Fruit fly (Drosophila melanogaster) whole organism, embryonic: Measurements from ENCODE around the gene sol.

ENCODE experiments used
- Bdp1 ChIP-seq: fragments of 200-800 bp; sonication (Bioruptor generic); optimal IDR thresholded peaks from 3 replicates; lab custom pipeline; 2016; ENCODE audit warnings: missing biosample characterization, missing genetic modification characterization
- CG10147 ChIP-seq: fragments of 200-800 bp; sonication (Bioruptor generic); optimal IDR thresholded peaks from 2 replicates; lab custom pipeline; 2019; ENCODE audit warnings: missing biosample characterization, mild to moderate bottlenecking, missing genetic modification characterization, moderate library complexity
- CG10431 ChIP-seq: fragments of 200-800 bp; sonication (Bioruptor generic); optimal IDR thresholded peaks from 3 replicates; lab custom pipeline; 2018; ENCODE audit warnings: missing biosample characterization, mild to moderate bottlenecking, missing genetic modification characterization
- CG11560 ChIP-seq: fragments of 200-800 bp; sonication (Bioruptor generic); IDR thresholded peaks from 3 replicates; pipeline ENCODE4 v1.3.6; 2022; ENCODE audit warnings: missing biosample characterization, missing genetic modification characterization
- CG13894 ChIP-seq: fragments of 200-800 bp; sonication (Bioruptor generic); optimal IDR thresholded peaks from 3 replicates; lab custom pipeline; 2018; ENCODE audit warnings: missing biosample characterization, mild to moderate bottlenecking, missing genetic modification characterization, moderate library complexity
- CG14014 ChIP-seq: fragments of 200-800 bp; sonication (Bioruptor generic); IDR thresholded peaks from 2 replicates; pipeline ENCODE4 v1.3.6; 2022; ENCODE audit warnings: missing biosample characterization, missing genetic modification characterization
- CG17385 ChIP-seq: fragments of 200-800 bp; sonication (Bioruptor generic); optimal IDR thresholded peaks from 3 replicates; lab custom pipeline; 2018; ENCODE audit warnings: missing biosample characterization, mild to moderate bottlenecking, missing genetic modification characterization
- CG17802 ChIP-seq: fragments of 200-800 bp; sonication (Bioruptor generic); optimal IDR thresholded peaks from 2 replicates; lab custom pipeline; 2018; ENCODE audit warnings: missing biosample characterization, mild to moderate bottlenecking, missing genetic modification characterization, moderate library complexity
- CG18262 ChIP-seq: fragments of 200-800 bp; optimal IDR thresholded peaks from 3 replicates; lab custom pipeline; 2019; ENCODE audit warnings: missing biosample characterization, mild to moderate bottlenecking, missing genetic modification characterization, moderate library complexity
- CG18599 ChIP-seq: fragments of 200-800 bp; sonication (Bioruptor generic); optimal IDR thresholded peaks from 3 replicates; lab custom pipeline; 2017; ENCODE audit warnings: missing biosample characterization, missing genetic modification characterization, mild to moderate bottlenecking, moderate library complexity, missing genetic modification reagents
- CG2202 ChIP-seq: fragments of 200-800 bp; sonication (Bioruptor generic); optimal IDR thresholded peaks from 2 replicates; lab custom pipeline; 2018; ENCODE audit warnings: missing biosample characterization, mild to moderate bottlenecking, missing genetic modification characterization
- CG30431 ChIP-seq: fragments of 200-800 bp; sonication (Bioruptor generic); optimal IDR thresholded peaks from 2 replicates; lab custom pipeline; 2017; ENCODE audit warnings: missing biosample characterization, missing genetic modification characterization
- CG3065 ChIP-seq: fragments of 200-800 bp; sonication (Bioruptor generic); optimal IDR thresholded peaks from 2 replicates; lab custom pipeline; 2016; ENCODE audit warnings: missing biosample characterization, missing genetic modification characterization
- CG31388 ChIP-seq: fragments of 200-800 bp; sonication (Bioruptor generic); optimal IDR thresholded peaks from 2 replicates; lab custom pipeline; 2016; ENCODE audit warnings: missing biosample characterization, missing genetic modification characterization
- CG31441 ChIP-seq: fragments of 200-800 bp; sonication (Bioruptor generic); IDR thresholded peaks from 2 replicates; pipeline ENCODE4 v1.3.6; 2022; ENCODE audit warnings: missing biosample characterization, missing genetic modification characterization
- CG34376 ChIP-seq: fragments of 200-800 bp; sonication (Bioruptor generic); optimal IDR thresholded peaks from 2 replicates; lab custom pipeline; 2018; ENCODE audit warnings: missing biosample characterization, mild to moderate bottlenecking, missing genetic modification characterization
- CG3838 ChIP-seq: fragments of 200-800 bp; sonication (Bioruptor generic); optimal IDR thresholded peaks from 3 replicates; lab custom pipeline; 2016; ENCODE audit warnings: missing biosample characterization, missing genetic modification characterization
- CG6854 ChIP-seq: fragments of 200-800 bp; sonication (Bioruptor generic); optimal IDR thresholded peaks from 3 replicates; lab custom pipeline; 2017; ENCODE audit warnings: missing biosample characterization, mild to moderate bottlenecking, missing genetic modification characterization
- CG7357 ChIP-seq: fragments of 200-800 bp; sonication (Bioruptor generic); IDR thresholded peaks from 3 replicates; pipeline ENCODE4 v1.3.6; 2022; ENCODE audit warnings: missing biosample characterization, missing genetic modification characterization
- CG7786 ChIP-seq: fragments of 200-800 bp; sonication (Bioruptor generic); optimal IDR thresholded peaks from 2 replicates; lab custom pipeline; 2016; ENCODE audit warnings: missing biosample characterization, missing genetic modification characterization
- CG8478 ChIP-seq: fragments of >200 bp; optimal IDR thresholded peaks from 2 replicates; lab custom pipeline; 2018
- CG8765 ChIP-seq: fragments of 200-800 bp; sonication (Bioruptor generic); IDR thresholded peaks from 2 replicates; pipeline ENCODE4 v1.3.6; 2022; ENCODE audit warnings: missing biosample characterization, missing genetic modification characterization
- CkIIα-i1 ChIP-seq: fragments of 200-800 bp; sonication (Bioruptor generic); IDR thresholded peaks from 2 replicates; pipeline ENCODE4 v1.3.6; 2022; ENCODE audit warnings: missing biosample characterization, missing genetic modification characterization
- Doc3 ChIP-seq: fragments of 200-800 bp; sonication (Bioruptor generic); IDR thresholded peaks from 3 replicates; pipeline ENCODE4 v1.3.6; 2022; ENCODE audit warnings: missing biosample characterization, missing genetic modification characterization; ENCODE audit not compliant: partially characterized antibody
- Dp ChIP-seq: fragments of 200-800 bp; sonication (Bioruptor generic); optimal IDR thresholded peaks from 2 replicates; lab custom pipeline; 2018; ENCODE audit warnings: missing biosample characterization, mild to moderate bottlenecking, missing genetic modification characterization, moderate library complexity
- Dref ChIP-seq: fragments of 200-800 bp; sonication (Bioruptor generic); IDR thresholded peaks from 2 replicates; pipeline ENCODE4 v1.3.6; 2022; ENCODE audit warnings: missing biosample characterization, missing genetic modification characterization
- Drgx ChIP-seq: fragments of 200-800 bp; sonication (Bioruptor generic); IDR thresholded peaks from 2 replicates; pipeline ENCODE4 v1.3.6; 2022; ENCODE audit warnings: missing biosample characterization, missing genetic modification characterization
- Gug ChIP-seq: fragments of 200-800 bp; sonication (Bioruptor generic); IDR thresholded peaks from 4 replicates; pipeline ENCODE4 v1.3.6; 2022; ENCODE audit warnings: missing biosample characterization, missing genetic modification characterization
- MBD-R2 ChIP-seq: fragments of 200-800 bp; sonication (Bioruptor generic); IDR thresholded peaks from 2 replicates; pipeline ENCODE4 v1.3.6; 2022; ENCODE audit warnings: missing biosample characterization, missing genetic modification characterization
- Max ChIP-seq: fragments of 200-800 bp; sonication (Bioruptor generic); optimal IDR thresholded peaks from 2 replicates; lab custom pipeline; 2016; ENCODE audit warnings: missing biosample characterization, mild to moderate bottlenecking, missing genetic modification characterization
- Myb ChIP-seq: fragments of 200-800 bp; sonication (Bioruptor generic); optimal IDR thresholded peaks from 2 replicates; lab custom pipeline; 2016; ENCODE audit warnings: missing biosample characterization, missing genetic modification characterization
- Sox100B ChIP-seq: fragments of 200-800 bp; sonication (Bioruptor generic); optimal IDR thresholded peaks from 3 replicates; lab custom pipeline; 2018; ENCODE audit warnings: missing biosample characterization, mild to moderate bottlenecking, missing genetic modification characterization
- al ChIP-seq: fragments of 200-800 bp; sonication (Bioruptor generic); IDR thresholded peaks from 2 replicates; pipeline ENCODE4 v1.3.6; 2022; ENCODE audit warnings: missing biosample characterization, missing genetic modification characterization
- bsh ChIP-seq, 2 experiments: fragments of 200-800 bp; sonication (Bioruptor generic); optimal IDR thresholded peaks; 2 replicates each; lab custom pipeline; 2017 to 2018; ENCODE audit warnings: mild to moderate bottlenecking in 2 of 2, missing biosample characterization in 2 of 2, missing genetic modification characterization in 2 of 2, moderate library complexity in 1 of 2
- dimm ChIP-seq: fragments of 200-800 bp; sonication (Bioruptor generic); IDR thresholded peaks from 2 replicates; pipeline ENCODE4 v1.3.6; 2022; ENCODE audit warnings: missing biosample characterization, missing genetic modification characterization
- ems ChIP-seq: fragments of 200-800 bp; sonication (Bioruptor generic); optimal IDR thresholded peaks from 3 replicates; lab custom pipeline; 2016; ENCODE audit warnings: missing biosample characterization, missing genetic modification characterization
- ewg ChIP-seq: fragments of 200-800 bp; sonication (Bioruptor generic); optimal IDR thresholded peaks from 3 replicates; lab custom pipeline; 2017; ENCODE audit warnings: mild to moderate bottlenecking, missing biosample characterization, missing genetic modification reagents, missing genetic modification characterization
- gcm ChIP-seq: fragments of 200-800 bp; sonication (Bioruptor generic); optimal IDR thresholded peaks from 2 replicates; lab custom pipeline; 2019; ENCODE audit warnings: missing biosample characterization, mild to moderate bottlenecking, missing genetic modification characterization, moderate library complexity
- ind ChIP-seq: fragments of 200-800 bp; sonication (Bioruptor generic); optimal IDR thresholded peaks from 3 replicates; lab custom pipeline; 2016; ENCODE audit warnings: missing biosample characterization, missing genetic modification characterization
- insv ChIP-seq, 2 experiments: fragments of 200-800 bp; sonication (Bioruptor generic); optimal IDR thresholded peaks; 3 replicates each; lab custom pipeline; 2016 to 2018; ENCODE audit warnings: missing biosample characterization in 2 of 2, missing genetic modification characterization in 2 of 2
- pros ChIP-seq: fragments of 200-800 bp; sonication (Bioruptor generic); optimal IDR thresholded peaks from 3 replicates; lab custom pipeline; 2019; ENCODE audit warnings: missing biosample characterization, mild to moderate bottlenecking, missing genetic modification characterization, moderate library complexity
- scrt ChIP-seq: fragments of 200-800 bp; sonication (Bioruptor generic); optimal IDR thresholded peaks from 2 replicates; lab custom pipeline; 2018; ENCODE audit warnings: missing biosample characterization, mild to moderate bottlenecking, missing genetic modification characterization, moderate library complexity
- shn ChIP-seq: fragments of 200-800 bp; sonication (Bioruptor generic); optimal IDR thresholded peaks from 3 replicates; lab custom pipeline; 2016; ENCODE audit warnings: missing biosample characterization, missing genetic modification characterization
- slp2 ChIP-seq: fragments of 200-800 bp; sonication (Bioruptor generic); optimal IDR thresholded peaks from 2 replicates; lab custom pipeline; 2016; ENCODE audit warnings: missing biosample characterization, missing genetic modification characterization
- ssp ChIP-seq: fragments of 200-800 bp; sonication (Bioruptor generic); IDR thresholded peaks from 2 replicates; pipeline ENCODE4 v1.3.6; 2022; ENCODE audit warnings: missing biosample characterization, missing genetic modification characterization
- sug ChIP-seq: fragments of 200-800 bp; optimal IDR thresholded peaks from 2 replicates; lab custom pipeline; 2019; ENCODE audit warnings: missing biosample characterization, mild to moderate bottlenecking, missing genetic modification characterization, moderate library complexity
- tll ChIP-seq, 2 experiments: fragments of 200-800 bp in 1 of 2; fragments of >200 bp in 1 of 2; sonication (Bioruptor generic) in 1 of 2; optimal IDR thresholded peaks; 2 replicates each; lab custom pipeline; 2017 to 2019; ENCODE audit warnings: missing biosample characterization in 2 of 2, missing genetic modification characterization in 2 of 2, mild to moderate bottlenecking in 1 of 2, moderate library complexity in 1 of 2
- tna ChIP-seq: fragments of 200-800 bp; sonication (Bioruptor generic); IDR thresholded peaks from 2 replicates; pipeline ENCODE4 v1.3.6; 2022; ENCODE audit warnings: missing biosample characterization, missing genetic modification characterization; ENCODE audit not compliant: partially characterized antibody
- zen ChIP-seq: fragments of 200-800 bp; sonication (Bioruptor generic); optimal IDR thresholded peaks from 3 replicates; lab custom pipeline; 2018; ENCODE audit warnings: missing biosample characterization, mild to moderate bottlenecking, missing genetic modification characterization, moderate library complexity
- zf30C ChIP-seq: fragments of 200-800 bp; sonication (Bioruptor generic); optimal IDR thresholded peaks from 3 replicates; lab custom pipeline; 2018; ENCODE audit warnings: missing biosample characterization, mild to moderate bottlenecking, missing genetic modification characterization

The sol gene

dm6 chrX:21373659-21374426 lies 23.8 kb downstream of the sol start, which contains the start of gene slgA (continued):
- TF ChIP-seq CkIIα-i1 (no peak), CG2202 (tag; lab: Kevin White, UChicago) (no peak), Gug (GFP tag; lab: Robert Waterston, UW) (no peak), CG8765 (GFP tag; lab: Robert Waterston, UW) (no peak), CG34376 (GFP tag; lab: Kevin White, UChicago) (peak; percentile 38), tll (GFP tag; optimal IDR thresholded peaks at IDR 0.05; lab: Kevin White, UChicago) (no peak), CG17802 (tag; lab: Kevin White, UChicago) (peak; percentile 1), CG7357 (GFP tag; lab: Robert Waterston, UW) (no peak), Bdp1 (no peak), tna (GFP tag; lab: Robert Waterston, UW) (peak; percentile 39), CG10431 (GFP tag; lab: Kevin White, UChicago) (no peak), CG31388 (no peak), pros (no peak), ssp (GFP tag; lab: Robert Waterston, UW) (no peak), ems (GFP tag; lab: Kevin White, UChicago) (no peak), zen (tag; lab: Kevin White, UChicago) (no peak), sug (peak; percentile 92), Max (GFP tag; lab: Kevin White, UChicago) (peak; percentile 2), CG3065 (GFP tag; lab: Kevin White, UChicago) (no peak), MBD-R2 (GFP tag; lab: Robert Waterston, UW) (peak; percentile 70; the same call in 1 of the 2 replicates), CG18262 (tag; lab: Kevin White, UChicago) (peak; percentile 4), Sox100B (GFP tag; lab: Kevin White, UChicago) (peak; percentile 19), insv (GFP tag; optimal IDR thresholded peaks at IDR 0.05; lab: Kevin White, UChicago) (no peak), shn (GFP tag; lab: Kevin White, UChicago) (peak; percentile 25), Doc3 (GFP tag; lab: Robert Waterston, UW) (peak; percentile 52; the same call in 1 of the 3 replicates), CG31441 (no peak), Myb (peak; percentile 75), CG11560 (tag; lab: Robert Waterston, UW) (no peak), Dref (GFP tag; lab: Robert Waterston, UW) (peak; percentile 82), CG8478 (no peak), zf30C (GFP tag; lab: Kevin White, UChicago) (no peak), CG6854 (GFP tag; lab: Kevin White, UChicago) (no peak), dimm (GFP tag; lab: Robert Waterston, UW) (no peak), CG30431 (GFP tag; lab: Kevin White, UChicago) (no peak), CG10147 (GFP tag; lab: Kevin White, UChicago) (no peak), bsh (GFP tag; optimal IDR thresholded peaks at IDR 0.05; lab: Kevin White, UChicago) (no peak), Drgx (GFP tag; lab: Robert Waterston, UW) (no peak), gcm (GFP tag; lab: Kevin White, UChicago) (no peak), scrt (GFP tag; lab: Kevin White, UChicago) (no peak), al (peak; percentile 25; the same call in 1 of the 2 replicates), slp2 (GFP tag; lab: Kevin White, UChicago) (peak; percentile 13), CG7786 (GFP tag; lab: Kevin White, UChicago) (peak; percentile 67), CG18599 (peak; percentile 19), Dp (GFP tag; lab: Kevin White, UChicago) (peak; percentile 80), ewg (GFP tag; lab: Kevin White, UChicago) (peak; percentile 13), CG14014 (no peak), CG3838 (GFP tag; lab: Kevin White, UChicago) (no peak), CG17385 (GFP tag; lab: Kevin White, UChicago) (peak; percentile 2), ind (GFP tag; lab: Kevin White, UChicago) (peak; percentile 9), CG13894 (peak; percentile 54)
